Worm (Caenorhabditis elegans) whole organism, midembryonic: ENCODE results near the gene col-127.

ENCODE experiments used
- T22C8.4 ChIP-seq: fragments of 200-800 bp; sonication (Bioruptor generic); IDR thresholded peaks from 2 replicates; pipeline ENCODE4 v1.3.6; 2022; ENCODE audit warnings: missing genetic modification characterization, missing compliant biosample characterization
- cog-1 ChIP-seq: sonication (generic microtip); optimal IDR thresholded peaks from 2 replicates; lab custom pipeline; 2016; ENCODE audit warnings: missing genetic modification characterization, missing compliant biosample characterization
- flt-1 ChIP-seq: fragments of 200-800 bp; sonication (Bioruptor generic); IDR thresholded peaks from 2 replicates; pipeline ENCODE4 v1.3.6; 2022; ENCODE audit warnings: missing genetic modification characterization, missing compliant biosample characterization
- med-1 ChIP-seq: sonication (generic microtip); optimal IDR thresholded peaks from 2 replicates; lab custom pipeline; 2017; ENCODE audit warnings: missing genetic modification characterization, mild to moderate bottlenecking, missing compliant biosample characterization, antibody characterized with exemption, missing genetic modification reagents; ENCODE audit not compliant: insufficient read depth
- tab-1 ChIP-seq: fragments of 200-800 bp; sonication (Bioruptor generic); IDR thresholded peaks from 2 replicates; pipeline ENCODE4 v1.3.6; 2022; ENCODE audit warnings: missing genetic modification characterization, missing compliant biosample characterization
- ztf-23 ChIP-seq: fragments of 200-800 bp; sonication (Bioruptor generic); IDR thresholded peaks from 2 replicates; pipeline ENCODE4 v1.3.6; 2022; ENCODE audit warnings: missing genetic modification reagents, missing genetic modification characterization, missing compliant biosample characterization

DNA sequence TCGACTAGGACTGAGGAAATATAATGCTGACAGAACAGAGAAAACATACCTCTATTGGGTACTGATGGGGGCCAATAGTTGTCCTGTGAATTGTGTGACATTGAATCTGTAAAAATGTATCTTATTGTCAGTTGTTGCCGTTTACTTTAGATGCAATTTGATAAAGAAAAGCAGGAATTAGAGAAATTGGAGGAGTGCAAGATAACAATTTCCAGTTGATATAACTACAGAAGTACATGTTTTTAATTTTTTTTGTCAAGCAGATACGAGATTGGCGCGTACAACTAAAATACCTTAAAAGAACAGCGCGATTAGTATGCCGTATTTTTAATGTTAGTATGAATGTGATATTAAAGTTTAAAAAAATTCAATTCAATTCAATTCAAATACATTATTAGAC, 48.0 kb downstream of the col-127 start, which contains the start of gene zip-6:
- TF ChIP-seq cog-1 (tag; lab: Kevin White, UChicago) (no peak), flt-1 (GFP tag; lab: Robert Waterston, UW) (no peak), ztf-23 (GFP tag; lab: Robert Waterston, UW) (no peak), tab-1 (GFP tag; lab: Robert Waterston, UW) (no peak), med-1 (no peak), T22C8.4 (GFP tag; lab: Robert Waterston, UW) (no peak)
